Worm (Caenorhabditis elegans) whole organism, L4 larva: ENCODE data around the gene F59B10.5.

Experiments used
- D1046.2 ChIP-seq: fragments of 200-800 bp; sonication (Bioruptor generic); IDR thresholded peaks from 2 replicates; pipeline ENCODE4 v1.3.6; 2022; ENCODE audit warnings: missing genetic modification characterization, missing compliant biosample characterization
- F10B5.3 ChIP-seq: sonication (generic microtip); optimal IDR thresholded peaks from 2 replicates; lab custom pipeline; 2016; ENCODE audit warnings: mild to moderate bottlenecking, missing genetic modification characterization, missing compliant biosample characterization
- F37D6.2 ChIP-seq: sonication (generic microtip); optimal IDR thresholded peaks from 2 replicates; lab custom pipeline; 2016; ENCODE audit warnings: mild to moderate bottlenecking, missing genetic modification characterization, missing compliant biosample characterization
- F44E2.7 ChIP-seq: fragments of 200-800 bp; sonication (Bioruptor generic); IDR thresholded peaks from 2 replicates; pipeline ENCODE4 v2.1.2; 2022; ENCODE audit warnings: missing genetic modification characterization, missing compliant biosample characterization
- F49E8.2 ChIP-seq: sonication (generic microtip); optimal IDR thresholded peaks from 2 replicates; lab custom pipeline; 2016; ENCODE audit warnings: missing compliant biosample characterization, mild to moderate bottlenecking, missing genetic modification characterization, borderline replicate concordance
- Y105C5A.15 ChIP-seq: fragments of 200-800 bp; sonication (Bioruptor generic); IDR thresholded peaks from 2 replicates; pipeline ENCODE4 v1.3.6; 2022; ENCODE audit warnings: missing genetic modification characterization, missing compliant biosample characterization
- Y5F2A.4 ChIP-seq: fragments of 200-800 bp; sonication (Bioruptor generic); optimal IDR thresholded peaks from 2 replicates; lab custom pipeline; 2018; ENCODE audit warnings: mild to moderate bottlenecking, missing genetic modification characterization, missing compliant biosample characterization
- ZK337.2 ChIP-seq: fragments of 200-800 bp; sonication (Bioruptor generic); IDR thresholded peaks from 2 replicates; pipeline ENCODE4 v1.3.6; 2022; ENCODE audit warnings: missing genetic modification reagents, missing genetic modification characterization, missing compliant biosample characterization
- ceh-28 ChIP-seq: fragments of 150-350 bp; optimal IDR thresholded peaks from 2 replicates; lab custom pipeline; 2014; ENCODE audit warnings: missing biosample characterization, missing genetic modification reagents, missing genetic modification characterization
- ceh-32 ChIP-seq: sonication (generic microtip); optimal IDR thresholded peaks from 2 replicates; lab custom pipeline; 2016; ENCODE audit warnings: mild to moderate bottlenecking, missing genetic modification characterization, missing compliant biosample characterization; ENCODE audit not compliant: poor library complexity
- ceh-44 ChIP-seq: fragments of 200-800 bp; sonication (Bioruptor generic); IDR thresholded peaks from 2 replicates; pipeline ENCODE4 v1.3.6; 2022; ENCODE audit warnings: missing genetic modification reagents, missing genetic modification characterization, missing compliant biosample characterization
- ctbp-1 ChIP-seq: fragments of 200-800 bp; sonication (Bioruptor generic); IDR thresholded peaks from 2 replicates; pipeline ENCODE4 v1.3.6; 2022; ENCODE audit warnings: missing genetic modification reagents, missing genetic modification characterization, missing compliant biosample characterization
- daf-16 ChIP-seq, 3 experiments: sonication (generic microtip); optimal IDR thresholded peaks; 2 replicates each; lab custom pipeline; 2016 to 2017; ENCODE audit warnings: missing genetic modification characterization in 3 of 3, missing genetic modification reagents in 3 of 3, mild to moderate bottlenecking in 2 of 3, missing compliant biosample characterization in 2 of 3, missing biosample characterization in 1 of 3, moderate library complexity in 1 of 3
- daf-19 ChIP-seq: fragments of 200-800 bp; sonication (Bioruptor generic); conservative IDR thresholded peaks from 2 replicates; pipeline ENCODE4 v1.3.6; 2022; ENCODE audit warnings: missing genetic modification characterization, missing compliant biosample characterization
- daf-8 ChIP-seq: fragments of 200-800 bp; sonication (Bioruptor generic); IDR thresholded peaks from 2 replicates; pipeline ENCODE4 v1.3.6; 2022; ENCODE audit warnings: missing genetic modification characterization, missing compliant biosample characterization
- dve-1 ChIP-seq: sonication (generic microtip); optimal IDR thresholded peaks from 2 replicates; lab custom pipeline; 2017; ENCODE audit warnings: antibody characterized with exemption, mild to moderate bottlenecking, missing genetic modification characterization, missing compliant biosample characterization; ENCODE audit not compliant: insufficient read depth
- fkh-10 ChIP-seq: fragments of 150-350 bp; optimal IDR thresholded peaks from 2 replicates; lab custom pipeline; 2014; ENCODE audit warnings: missing biosample characterization, missing genetic modification reagents, missing genetic modification characterization
- gei-8 ChIP-seq: fragments of 200-800 bp; sonication (Bioruptor generic); optimal IDR thresholded peaks from 2 replicates; lab custom pipeline; 2018; ENCODE audit warnings: mild to moderate bottlenecking, missing genetic modification characterization, missing compliant biosample characterization
- hlh-11 ChIP-seq: fragments of 200-800 bp; sonication (Bioruptor generic); optimal IDR thresholded peaks from 2 replicates; lab custom pipeline; 2018; ENCODE audit warnings: mild to moderate bottlenecking, missing genetic modification characterization, missing compliant biosample characterization
- hlh-30 ChIP-seq: sonication (generic microtip); optimal IDR thresholded peaks from 2 replicates; lab custom pipeline; 2017; ENCODE audit warnings: antibody characterized with exemption, mild to moderate bottlenecking, missing genetic modification characterization, missing compliant biosample characterization; ENCODE audit not compliant: insufficient read depth
- lim-7 ChIP-seq: fragments of 200-800 bp; sonication (Bioruptor generic); IDR thresholded peaks from 2 replicates; pipeline ENCODE4 v1.3.6; 2022; ENCODE audit warnings: missing genetic modification characterization, missing compliant biosample characterization
- lin-13 ChIP-seq: fragments of 150-350 bp; optimal IDR thresholded peaks from 2 replicates; lab custom pipeline; 2014; ENCODE audit warnings: missing biosample characterization, missing genetic modification reagents, missing genetic modification characterization
- lin-29 ChIP-seq: fragments of 200-800 bp; sonication (Bioruptor generic); IDR thresholded peaks from 2 replicates; pipeline ENCODE4 v1.3.6; 2022; ENCODE audit warnings: missing genetic modification reagents, missing genetic modification characterization, missing compliant biosample characterization
- lin-38 ChIP-seq: fragments of 200-800 bp; sonication (Bioruptor generic); IDR thresholded peaks from 2 replicates; pipeline ENCODE4 v1.3.6; 2022; ENCODE audit warnings: missing genetic modification reagents, missing genetic modification characterization, missing compliant biosample characterization
- lin-39 ChIP-seq: fragments of 150-350 bp; optimal IDR thresholded peaks from 2 replicates; lab custom pipeline; 2014; ENCODE audit warnings: missing biosample characterization, missing genetic modification reagents, missing genetic modification characterization
- lir-3 ChIP-seq: sonication (generic microtip); optimal IDR thresholded peaks from 2 replicates; lab custom pipeline; 2016; ENCODE audit warnings: mild to moderate bottlenecking, missing genetic modification characterization, missing compliant biosample characterization
- lsy-2 ChIP-seq, 2 experiments: fragments of 150-350 bp in 1 of 2; sonication (generic microtip) in 1 of 2; optimal IDR thresholded peaks; 2 replicates each; lab custom pipeline; 2014 to 2017; ENCODE audit warnings: missing biosample characterization in 2 of 2, missing genetic modification characterization in 2 of 2
- madf-5 ChIP-seq, 2 experiments: fragments of 200-800 bp; sonication (Bioruptor generic); IDR thresholded peaks; 2 replicates each; pipeline ENCODE4 v1.3.6; 2022; ENCODE audit warnings: missing compliant biosample characterization in 2 of 2, missing genetic modification characterization in 2 of 2
- mdt-29 ChIP-seq: fragments of 200-800 bp; sonication (Bioruptor generic); IDR thresholded peaks from 2 replicates; pipeline ENCODE4 v1.3.6; 2022; ENCODE audit warnings: missing genetic modification reagents, missing genetic modification characterization, missing compliant biosample characterization
- mep-1 ChIP-seq: fragments of 150-350 bp; sonication (generic microtip); optimal IDR thresholded peaks from 3 replicates; lab custom pipeline; 2014; ENCODE audit warnings: missing biosample characterization, missing genetic modification characterization
- mes-2 ChIP-seq: sonication (generic microtip); optimal IDR thresholded peaks from 2 replicates; lab custom pipeline; 2016; ENCODE audit warnings: missing genotype, mild to moderate bottlenecking, missing genetic modification characterization, missing compliant biosample characterization; ENCODE audit not compliant: poor library complexity, severe bottlenecking
- mxl-3 ChIP-seq: fragments of 200-800 bp; sonication (Bioruptor generic); optimal IDR thresholded peaks from 2 replicates; lab custom pipeline; 2018; ENCODE audit warnings: mild to moderate bottlenecking, missing genetic modification characterization, missing compliant biosample characterization
- nhr-11 ChIP-seq: fragments of 150-350 bp; optimal IDR thresholded peaks from 2 replicates; lab custom pipeline; 2014; ENCODE audit warnings: missing biosample characterization, missing genetic modification characterization
- nhr-111 ChIP-seq: fragments of 200-800 bp; sonication (Bioruptor generic); optimal IDR thresholded peaks from 2 replicates; lab custom pipeline; 2018; ENCODE audit warnings: mild to moderate bottlenecking, missing genetic modification characterization, missing compliant biosample characterization
- nhr-237 ChIP-seq: sonication (generic microtip); optimal IDR thresholded peaks from 2 replicates; lab custom pipeline; 2017; ENCODE audit warnings: missing biosample characterization, missing genetic modification characterization
- nhr-28 ChIP-seq: fragments of 150-350 bp; optimal IDR thresholded peaks from 2 replicates; lab custom pipeline; 2014; ENCODE audit warnings: missing biosample characterization, missing genetic modification characterization
- nhr-48 ChIP-seq: sonication (generic microtip); optimal IDR thresholded peaks from 2 replicates; lab custom pipeline; 2016; ENCODE audit warnings: mild to moderate bottlenecking, missing genetic modification characterization, missing compliant biosample characterization
- nhr-77 ChIP-seq: fragments of 150-350 bp; optimal IDR thresholded peaks from 2 replicates; lab custom pipeline; 2014; ENCODE audit warnings: missing biosample characterization, missing genetic modification characterization
- pha-4 ChIP-seq, 2 experiments: fragments of 150-350 bp in 1 of 2; fragments of 200-800 bp in 1 of 2; sonication (Bioruptor generic) in 1 of 2; IDR thresholded peaks in 1 of 2; optimal IDR thresholded peaks in 1 of 2; 2 replicates each; pipeline versions ENCODE4 v1.3.6 to Lab custom; 2014 to 2022; ENCODE audit warnings: missing genetic modification characterization in 2 of 2, missing genetic modification reagents in 2 of 2, missing biosample characterization in 1 of 2, missing compliant biosample characterization in 1 of 2
- saeg-2 ChIP-seq: fragments of 200-800 bp; sonication (Bioruptor generic); IDR thresholded peaks from 2 replicates; pipeline ENCODE4 v1.3.6; 2022; ENCODE audit warnings: missing genetic modification reagents, missing genetic modification characterization, missing compliant biosample characterization
- snpc-4 ChIP-seq: fragments of 150-350 bp; optimal IDR thresholded peaks from 2 replicates; lab custom pipeline; 2014; ENCODE audit warnings: missing biosample characterization, missing genetic modification characterization
- spr-1 ChIP-seq: sonication (generic microtip); optimal IDR thresholded peaks from 2 replicates; lab custom pipeline; 2016; ENCODE audit warnings: mild to moderate bottlenecking, missing genetic modification characterization, missing compliant biosample characterization
- spr-3 ChIP-seq: fragments of 200-800 bp; sonication (Bioruptor generic); optimal IDR thresholded peaks from 2 replicates; lab custom pipeline; 2018; ENCODE audit warnings: mild to moderate bottlenecking, missing genetic modification characterization, missing compliant biosample characterization
- tag-97 ChIP-seq: fragments of 200-800 bp; sonication (Bioruptor generic); IDR thresholded peaks from 2 replicates; pipeline ENCODE4 v1.3.6; 2022; ENCODE audit warnings: missing genetic modification characterization, missing compliant biosample characterization
- unc-130 ChIP-seq: sonication (generic microtip); optimal IDR thresholded peaks from 2 replicates; lab custom pipeline; 2016; ENCODE audit warnings: missing genetic modification reagents, missing genetic modification characterization, missing compliant biosample characterization
- unc-62 ChIP-seq, 3 experiments: fragments of 150-350 bp in 1 of 3; sonication (generic microtip); optimal IDR thresholded peaks in 2 of 3; peaks in 1 of 3; 1 replicate in 1 of 3; 2 replicates in 2 of 3; lab custom pipeline; 2014 to 2017; ENCODE audit warnings: missing biosample characterization in 3 of 3, missing genetic modification characterization in 3 of 3, missing genetic modification reagents in 3 of 3, missing genotype in 1 of 3
- vab-7 ChIP-seq: fragments of 200-800 bp; sonication (Bioruptor generic); IDR thresholded peaks from 2 replicates; pipeline ENCODE4 v1.3.6; 2022; ENCODE audit warnings: missing genetic modification reagents, missing genetic modification characterization, missing compliant biosample characterization
- zfp-2 ChIP-seq: sonication (generic microtip); optimal IDR thresholded peaks from 2 replicates; lab custom pipeline; 2016; ENCODE audit warnings: mild to moderate bottlenecking, missing genetic modification characterization, missing compliant biosample characterization
- zfp-3 ChIP-seq: fragments of 200-800 bp; sonication (Bioruptor generic); conservative IDR thresholded peaks from 2 replicates; pipeline ENCODE4 v1.3.6; 2022; ENCODE audit warnings: missing genetic modification reagents, missing genetic modification characterization, missing compliant biosample characterization

The F59B10.5 gene

ce11 chrII:10504729-10505128, 18.8 kb downstream of the F59B10.5 start:
- TF ChIP-seq dve-1 (tag; lab: Kevin White, UChicago) (peak; percentile 50), hlh-11 (peak; percentile 25), zfp-2 (tag; lab: Kevin White, UChicago) (no peak), ctbp-1 (no peak), nhr-111 (GFP tag; lab: Kevin White, UChicago) (no peak), lin-38 (GFP tag; lab: Robert Waterston, UW) (no peak), ceh-44 (no peak), zfp-3 (GFP tag; lab: Robert Waterston, UW) (no peak), tag-97 (GFP tag; lab: Robert Waterston, UW) (no peak), lim-7 (no peak), daf-16 (GFP tag; optimal IDR thresholded peaks at IDR 0.05; lab: Kevin White, UChicago) (no peak), daf-16 (tag; optimal IDR thresholded peaks at IDR 0.05; lab: Kevin White, UChicago) (peak; percentile 6), snpc-4 (no peak), nhr-77 (tag; lab: Kevin White, UChicago) (no peak), lin-13 (GFP tag; lab: Kevin White, UChicago) (no peak), ceh-32 (tag; lab: Kevin White, UChicago) (no peak), ZK337.2 (GFP tag; lab: Robert Waterston, UW) (no peak), F49E8.2 (tag; lab: Kevin White, UChicago) (no peak), fkh-10 (GFP tag; lab: Kevin White, UChicago) (no peak), lir-3 (tag; lab: Kevin White, UChicago) (no peak), spr-1 (tag; lab: Kevin White, UChicago) (no peak), daf-19 (GFP tag; lab: Robert Waterston, UW) (no peak), spr-3 (GFP tag; lab: Kevin White, UChicago) (no peak), nhr-28 (tag; lab: Kevin White, UChicago) (peak; percentile 13), madf-5 (GFP tag; IDR thresholded peaks at IDR 0.05; lab: Robert Waterston, UW) (no peak), mxl-3 (GFP tag; lab: Kevin White, UChicago) (no peak), saeg-2 (no peak), pha-4 (GFP tag; IDR thresholded peaks at IDR 0.05; lab: Robert Waterston, UW) (no peak), pha-4 (tag; optimal IDR thresholded peaks at IDR 0.05; lab: Kevin White, UChicago) (peak; percentile 88), mep-1 (peak; percentile 43), F10B5.3 (tag; lab: Kevin White, UChicago) (no peak), F37D6.2 (tag; lab: Kevin White, UChicago) (no peak), lin-39 (tag; lab: Kevin White, UChicago) (no peak), lsy-2 (tag; optimal IDR thresholded peaks at IDR 0.05; lab: Kevin White, UChicago) (no peak), vab-7 (GFP tag; lab: Robert Waterston, UW) (no peak), lin-29 (no peak), Y5F2A.4 (GFP tag; lab: Kevin White, UChicago) (no peak), unc-130 (GFP tag; lab: Kevin White, UChicago) (no peak), nhr-48 (no peak), mes-2 (tag; lab: Kevin White, UChicago) (no peak), ceh-28 (no peak), Y105C5A.15 (no peak), gei-8 (no peak), unc-62 (GFP tag; optimal IDR thresholded peaks at IDR 0.05 in 1 of 2; lab: Kevin White, UChicago) (peak in 1 of 2 experiments; percentile 12), unc-62 (tag; optimal IDR thresholded peaks at IDR 0.05; lab: Kevin White, UChicago) (no peak), nhr-237 (tag; lab: Kevin White, UChicago) (no peak), hlh-30 (tag; lab: Kevin White, UChicago) (no peak), D1046.2 (GFP tag; lab: Robert Waterston, UW) (no peak), nhr-11 (no peak), mdt-29 (GFP tag; lab: Robert Waterston, UW) (no peak), F44E2.7 (GFP tag; lab: Robert Waterston, UW) (no peak), daf-8 (GFP tag; lab: Robert Waterston, UW) (no peak)
